4 fruit fly cellular contexts compared by ENCODE assay signal in the genomic region with DNA sequence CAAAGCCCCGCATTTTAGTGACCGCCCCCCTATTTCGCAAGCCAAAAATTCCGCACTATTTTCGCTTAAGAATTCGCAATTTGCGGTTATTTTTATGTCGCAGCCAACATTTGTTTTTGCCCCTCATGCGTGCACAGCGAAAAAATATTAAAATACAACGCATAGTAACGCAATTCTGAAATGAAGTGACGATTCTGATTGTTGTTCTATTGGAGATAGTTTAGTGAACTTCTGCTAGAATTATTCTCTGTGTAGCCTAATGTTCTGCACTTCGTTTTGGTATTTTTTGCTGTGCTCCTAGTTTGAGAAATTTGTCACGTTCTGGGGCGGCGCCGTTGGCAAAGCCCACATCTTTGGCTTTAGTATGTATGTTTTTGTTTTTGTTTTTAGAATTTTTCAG.
A peak's percentile ranks its signal among the peaks of the same experiment; 100 is the strongest.
TF ChIP-seq lines count a peak whose summit lies in the region.

No protein-coding gene starts in this region.

- no peak for TF ChIP-seq CTCF in whole organism, embryonic (GFP tag; optimal IDR thresholded peaks at IDR 0.05; lab: Kevin White, UChicago)

TF ChIP-seq in whole organism, adult, 20 proteins besides CTCF, POLR2A, EP300 and RAD21:
- no peak for TF ChIP-seq cnc (optimal IDR thresholded peaks at IDR 0.05; lab: Kevin White, UChicago)
- TF ChIP-seq CG14711 (tag; optimal IDR thresholded peaks at IDR 0.05; lab: Kevin White, UChicago): no peak
- peak; percentile 7 for TF ChIP-seq bab1 (GFP tag; optimal IDR thresholded peaks at IDR 0.05; lab: Kevin White, UChicago)
TF ChIP-seq in whole organism, adult: peak in this region for 1.

TF ChIP-seq in whole organism, embryonic, 481 proteins besides CTCF, POLR2A, EP300 and RAD21:
- TF ChIP-seq Med (GFP tag; lab: Kevin White, UChicago): peak; percentile 40
- TF ChIP-seq mirr (GFP tag; optimal IDR thresholded peaks at IDR 0.05; lab: Kevin White, UChicago): no peak
- no peak for TF ChIP-seq ems (GFP tag; optimal IDR thresholded peaks at IDR 0.05; lab: Kevin White, UChicago)
- TF ChIP-seq CG3838 (GFP tag; optimal IDR thresholded peaks at IDR 0.05; lab: Kevin White, UChicago): no peak
- no peak for TF ChIP-seq dysf (GFP tag; IDR thresholded peaks at IDR 0.05; lab: Robert Waterston, UW)
- TF ChIP-seq tap (tag; optimal IDR thresholded peaks at IDR 0.05; lab: Kevin White, UChicago): no peak
- TF ChIP-seq Drgx (GFP tag; IDR thresholded peaks at IDR 0.05; lab: Robert Waterston, UW): peak; percentile 45
- no peak for TF ChIP-seq Nf-YC (tag; optimal IDR thresholded peaks at IDR 0.05; lab: Kevin White, UChicago)
- no peak for TF ChIP-seq CG4730 (GFP tag; IDR thresholded peaks at IDR 0.05; lab: Robert Waterston, UW)
- TF ChIP-seq nmo (GFP tag; optimal IDR thresholded peaks at IDR 0.05; lab: Kevin White, UChicago): no peak
- TF ChIP-seq CG13123 (GFP tag; optimal IDR thresholded peaks at IDR 0.05; lab: Kevin White, UChicago): no peak
- TF ChIP-seq CoRest (tag; optimal IDR thresholded peaks at IDR 0.05; lab: Kevin White, UChicago): no peak
- TF ChIP-seq ase (GFP tag; IDR thresholded peaks at IDR 0.05; lab: Robert Waterston, UW): no peak
- no peak for TF ChIP-seq CG12219 (GFP tag; optimal IDR thresholded peaks at IDR 0.05; lab: Kevin White, UChicago)
- TF ChIP-seq Hr3 (GFP tag; optimal IDR thresholded peaks at IDR 0.05; lab: Kevin White, UChicago): no peak
- no peak for TF ChIP-seq CG31224 (GFP tag; IDR thresholded peaks at IDR 0.05; lab: Robert Waterston, UW)

TF ChIP-seq in whole organism, prepupa, 60 proteins besides CTCF, POLR2A, EP300 and RAD21:
- TF ChIP-seq achi (GFP tag; optimal IDR thresholded peaks at IDR 0.05; lab: Kevin White, UChicago) (no peak), CG3032 (tag; optimal IDR thresholded peaks at IDR 0.05; lab: Kevin White, UChicago) (no peak), Lpt (GFP tag; optimal IDR thresholded peaks at IDR 0.05; lab: Kevin White, UChicago) (peak; percentile 4), CG32006 (GFP tag; optimal IDR thresholded peaks at IDR 0.05; lab: Kevin White, UChicago) (no peak), CG7368 (GFP tag; optimal IDR thresholded peaks at IDR 0.05; lab: Kevin White, UChicago) (no peak), CG8319 (GFP tag; optimal IDR thresholded peaks at IDR 0.05; lab: Kevin White, UChicago) (no peak), Eip93F (GFP tag; optimal IDR thresholded peaks at IDR 0.05; lab: Kevin White, UChicago) (no peak), Met (GFP tag; optimal IDR thresholded peaks at IDR 0.05; lab: Kevin White, UChicago) (no peak), CG6276 (GFP tag; optimal IDR thresholded peaks at IDR 0.05; lab: Kevin White, UChicago) (peak; percentile 13), cyc (GFP tag; optimal IDR thresholded peaks at IDR 0.05; lab: Kevin White, UChicago) (no peak), CG15336 (GFP tag; IDR thresholded peaks at IDR 0.05; lab: Robert Waterston, UW) (peak; percentile 39; the same call in 1 of the 2 replicates), eg (GFP tag; IDR thresholded peaks at IDR 0.05; lab: Robert Waterston, UW) (peak; percentile 65), Eip78C (GFP tag; lab: Kevin White, UChicago) (peak; percentile 78), Smox (GFP tag; optimal IDR thresholded peaks at IDR 0.05; lab: Kevin White, UChicago) (no peak), fd59A (GFP tag; optimal IDR thresholded peaks at IDR 0.05; lab: Kevin White, UChicago) (no peak), CG6163 (GFP tag; IDR thresholded peaks at IDR 0.05; lab: Robert Waterston, UW) (0 out of 3 replicates have a peak, but pooled peaks have one; percentile 12)

TF ChIP-seq in whole organism, pupa, 21 proteins besides CTCF, POLR2A, EP300 and RAD21:
- TF ChIP-seq CG8159 (tag; optimal IDR thresholded peaks at IDR 0.05; lab: Kevin White, UChicago) (no peak), Snoo (tag; optimal IDR thresholded peaks at IDR 0.05; lab: Kevin White, UChicago) (no peak), CG14655 (GFP tag; optimal IDR thresholded peaks at IDR 0.05; lab: Kevin White, UChicago) (peak; percentile 19), CG4496 (GFP tag; IDR thresholded peaks at IDR 0.05; lab: Robert Waterston, UW) (peak; percentile 36; the same call in 1 of the 3 replicates), fd96Ca (GFP tag; IDR thresholded peaks at IDR 0.05; lab: Robert Waterston, UW) (0 out of 3 replicates have a peak, but pooled peaks have one; percentile 27), Ets98B (GFP tag; IDR thresholded peaks at IDR 0.05; lab: Robert Waterston, UW) (peak; percentile 64), CG32121 (GFP tag; IDR thresholded peaks at IDR 0.05; lab: Robert Waterston, UW) (peak; percentile 56; the same call in 1 of the 2 replicates), CG8301 (tag; optimal IDR thresholded peaks at IDR 0.05; lab: Kevin White, UChicago) (peak; percentile 28)
